Worm (Caenorhabditis elegans) whole organism, L3 larva: ENCODE measurements around the gene gst-16.
A peak's percentile ranks its signal among the peaks of the same experiment; 100 is the strongest.

Source experiments
- R02D3.7 ChIP-seq: fragments of 150-350 bp; optimal IDR thresholded peaks from 2 replicates; lab custom pipeline; 2014; ENCODE audit warnings: missing biosample characterization, missing genetic modification characterization
- ZK546.5 ChIP-seq: sonication (generic microtip); optimal IDR thresholded peaks from 2 replicates; lab custom pipeline; 2017; ENCODE audit warnings: missing biosample characterization, missing genetic modification characterization
- ama-1 ChIP-seq: fragments of 150-350 bp; optimal IDR thresholded peaks from 2 replicates; lab custom pipeline; 2018
- ceh-16 ChIP-seq: sonication (generic microtip); optimal IDR thresholded peaks from 2 replicates; lab custom pipeline; 2017; ENCODE audit warnings: missing biosample characterization, missing genetic modification characterization
- ceh-28 ChIP-seq: fragments of 150-350 bp; optimal IDR thresholded peaks from 2 replicates; lab custom pipeline; 2014; ENCODE audit warnings: missing biosample characterization, missing genetic modification reagents, missing genetic modification characterization
- ceh-9 ChIP-seq: sonication (generic microtip); optimal IDR thresholded peaks from 2 replicates; lab custom pipeline; 2018; ENCODE audit warnings: missing biosample characterization, missing genetic modification characterization
- daf-12 ChIP-seq: fragments of 150-350 bp; optimal IDR thresholded peaks from 2 replicates; lab custom pipeline; 2014; ENCODE audit warnings: missing biosample characterization, missing genetic modification reagents, missing genetic modification characterization
- egl-5 ChIP-seq: fragments of 150-350 bp; optimal IDR thresholded peaks from 2 replicates; lab custom pipeline; 2017; ENCODE audit warnings: missing biosample characterization, missing genetic modification reagents, missing genetic modification characterization, inconsistent platforms
- elt-1 ChIP-seq: fragments of 150-350 bp; optimal IDR thresholded peaks from 2 replicates; lab custom pipeline; 2014; ENCODE audit warnings: missing biosample characterization, missing genetic modification characterization
- elt-2 ChIP-seq: sonication (generic microtip); optimal IDR thresholded peaks from 2 replicates; lab custom pipeline; 2016; ENCODE audit warnings: missing genetic modification reagents, mild to moderate bottlenecking, missing genetic modification characterization, missing compliant biosample characterization
- elt-3 ChIP-seq, 3 experiments: fragments of 150-350 bp in 1 of 3; sonication (generic microtip) in 2 of 3; optimal IDR thresholded peaks; 2 replicates in 2 of 3; 4 replicates in 1 of 3; lab custom pipeline; 2014 to 2017; ENCODE audit warnings: missing biosample characterization in 3 of 3, missing genetic modification characterization in 3 of 3
- fkh-2 ChIP-seq: fragments of 150-350 bp; optimal IDR thresholded peaks from 2 replicates; lab custom pipeline; 2014; ENCODE audit warnings: missing biosample characterization, missing genetic modification reagents, missing genetic modification characterization
- fos-1 ChIP-seq: fragments of 150-350 bp; optimal IDR thresholded peaks from 2 replicates; lab custom pipeline; 2014; ENCODE audit warnings: missing biosample characterization, missing genetic modification characterization
- jun-1 ChIP-seq: fragments of 150-350 bp; optimal IDR thresholded peaks from 2 replicates; lab custom pipeline; 2014; ENCODE audit warnings: missing biosample characterization, missing genetic modification reagents, missing genetic modification characterization
- lin-15B ChIP-seq: fragments of 150-350 bp; optimal IDR thresholded peaks from 2 replicates; lab custom pipeline; 2014; ENCODE audit warnings: missing biosample characterization, missing genetic modification characterization
- lin-39 ChIP-seq: fragments of 150-350 bp; optimal IDR thresholded peaks from 2 replicates; lab custom pipeline; 2018; ENCODE audit warnings: missing biosample characterization, missing genetic modification reagents, missing genetic modification characterization
- nfya-1 ChIP-seq: sonication (generic microtip); optimal IDR thresholded peaks from 2 replicates; lab custom pipeline; 2017; ENCODE audit warnings: missing genetic modification characterization, mild to moderate bottlenecking, missing compliant biosample characterization, antibody characterized with exemption, moderate library complexity; ENCODE audit not compliant: insufficient read depth
- nhr-11 ChIP-seq: fragments of 150-350 bp; optimal IDR thresholded peaks from 2 replicates; lab custom pipeline; 2014; ENCODE audit warnings: missing biosample characterization, missing genetic modification characterization
- nhr-12 ChIP-seq: fragments of 150-350 bp; optimal IDR thresholded peaks from 2 replicates; lab custom pipeline; 2014; ENCODE audit warnings: missing biosample characterization, missing genetic modification characterization
- nhr-23 ChIP-seq: fragments of 150-350 bp; optimal IDR thresholded peaks from 2 replicates; lab custom pipeline; 2014; ENCODE audit warnings: missing biosample characterization, missing genetic modification reagents, missing genetic modification characterization
- nhr-237 ChIP-seq: fragments of 150-350 bp; optimal IDR thresholded peaks from 2 replicates; lab custom pipeline; 2014; ENCODE audit warnings: missing biosample characterization, missing genetic modification characterization
- nhr-25 ChIP-seq: sonication (generic microtip); optimal IDR thresholded peaks from 2 replicates; lab custom pipeline; 2017; ENCODE audit warnings: missing biosample characterization, missing genetic modification characterization
- nhr-28 ChIP-seq: fragments of 150-350 bp; optimal IDR thresholded peaks from 2 replicates; lab custom pipeline; 2014; ENCODE audit warnings: missing biosample characterization, missing genetic modification characterization
- nhr-43 ChIP-seq: sonication (generic microtip); optimal IDR thresholded peaks from 2 replicates; lab custom pipeline; 2016; ENCODE audit warnings: mild to moderate bottlenecking, missing genetic modification characterization, missing compliant biosample characterization; ENCODE audit not compliant: poor library complexity, severe bottlenecking
- nhr-67 ChIP-seq: fragments of 150-350 bp; optimal IDR thresholded peaks from 2 replicates; lab custom pipeline; 2014; ENCODE audit warnings: missing biosample characterization, missing genetic modification characterization
- nhr-76 ChIP-seq: fragments of 150-350 bp; sonication (generic microtip); optimal IDR thresholded peaks from 5 replicates; lab custom pipeline; 2014; ENCODE audit warnings: missing biosample characterization, missing genetic modification characterization
- pha-4 ChIP-seq: fragments of 150-350 bp; optimal IDR thresholded peaks from 2 replicates; lab custom pipeline; 2014; ENCODE audit warnings: missing biosample characterization, missing genetic modification reagents, missing genetic modification characterization
- pqm-1 ChIP-seq: fragments of 150-350 bp; optimal IDR thresholded peaks from 2 replicates; lab custom pipeline; 2017; ENCODE audit warnings: missing biosample characterization, missing genetic modification characterization, inconsistent platforms
- sea-2 ChIP-seq: fragments of 150-350 bp; sonication (generic microtip); optimal IDR thresholded peaks from 4 replicates; lab custom pipeline; 2014; ENCODE audit warnings: missing biosample characterization, missing genetic modification reagents, missing genetic modification characterization
- skn-1 ChIP-seq: fragments of 150-350 bp; optimal IDR thresholded peaks from 2 replicates; lab custom pipeline; 2014; ENCODE audit warnings: missing biosample characterization, missing genetic modification characterization
- snpc-4 ChIP-seq: fragments of 150-350 bp; optimal IDR thresholded peaks from 2 replicates; lab custom pipeline; 2014; ENCODE audit warnings: missing biosample characterization, missing genetic modification characterization
- unc-39 ChIP-seq: sonication (generic microtip); optimal IDR thresholded peaks from 4 replicates; lab custom pipeline; 2017; ENCODE audit warnings: missing biosample characterization, missing genetic modification characterization
- unc-62 ChIP-seq: fragments of 150-350 bp; sonication (generic microtip); optimal IDR thresholded peaks from 4 replicates; lab custom pipeline; 2014; ENCODE audit warnings: missing biosample characterization, missing genetic modification reagents, missing genetic modification characterization
- ztf-4 ChIP-seq: fragments of 150-350 bp; optimal IDR thresholded peaks from 2 replicates; lab custom pipeline; 2014; ENCODE audit warnings: missing biosample characterization, missing genetic modification characterization

gst-16 gene

DNA sequence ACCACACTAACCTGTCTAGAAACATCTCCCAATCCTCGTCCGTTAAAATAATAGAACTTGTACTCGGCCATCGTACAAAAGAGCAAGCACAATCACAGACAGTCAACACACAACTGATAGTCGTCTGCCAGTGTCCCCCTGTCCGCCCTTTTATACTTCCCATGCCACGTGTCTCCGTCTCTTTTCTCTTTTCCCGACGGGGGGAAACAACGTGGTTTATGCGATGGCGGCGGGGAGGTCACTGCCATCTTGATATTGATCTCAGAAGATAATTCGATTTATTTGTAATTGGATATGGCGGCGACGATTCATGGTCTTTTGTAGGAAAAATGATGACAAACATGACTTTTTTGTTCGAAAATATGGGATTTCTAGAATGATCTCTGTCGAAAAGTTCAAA lies 14.6 kb downstream of the gst-16 start, which contains the start of gene gst-20 (continued):
- TF ChIP-seq skn-1 (tag; lab: Kevin White, UChicago) (no peak), elt-3 (tag; optimal IDR thresholded peaks at IDR 0.05; lab: Kevin White, UChicago) (no peak), ztf-4 (tag; lab: Kevin White, UChicago) (no peak)

DNA sequence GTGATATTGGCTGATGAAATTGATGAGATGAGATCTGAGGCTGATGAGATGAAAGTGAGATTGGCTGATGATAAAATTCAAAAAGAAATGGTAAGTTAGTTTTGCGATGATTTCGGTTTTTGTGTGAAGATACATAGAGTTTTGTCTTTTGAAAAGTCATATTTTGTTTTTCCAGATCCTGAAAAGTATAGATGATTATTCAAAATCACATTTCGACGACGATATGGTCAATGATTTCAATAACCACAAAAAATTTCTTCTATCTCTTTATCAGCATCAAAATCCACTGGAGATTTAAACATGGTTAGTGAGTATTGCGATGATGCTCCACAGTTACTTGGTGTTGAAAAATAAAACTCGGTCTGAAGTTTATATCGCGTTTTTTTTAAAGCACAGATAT lies 23.3 kb downstream of the gst-16 start, which contains the start of gene csp-1:
TSS of gene csp-1 (plus strand) at position 301 of the 400 bp plus-strand sequence.
- TF ChIP-seq ceh-16 (tag; lab: Kevin White, UChicago) (no peak), ztf-4 (tag; lab: Kevin White, UChicago) (no peak), lin-15B (no peak), nhr-237 (no peak), nhr-12 (tag; lab: Kevin White, UChicago) (no peak), nhr-23 (tag; lab: Kevin White, UChicago) (no peak)

- TF ChIP-seq egl-5 (tag; lab: Kevin White, UChicago) (no peak), snpc-4 (tag; lab: Kevin White, UChicago) (peak; percentile 58), nfya-1 (tag; lab: Kevin White, UChicago) (peak; percentile 83), elt-2 (tag; lab: Kevin White, UChicago) (peak; percentile 11), pqm-1 (no peak), nhr-25 (tag; lab: Kevin White, UChicago) (peak; percentile 22), fkh-2 (tag; lab: Kevin White, UChicago) (no peak), unc-39 (tag; lab: Kevin White, UChicago) (no peak), lin-39 (tag; lab: Kevin White, UChicago) (peak; percentile 32), nhr-76 (no peak), ceh-9 (tag; lab: Kevin White, UChicago) (no peak), daf-12 (tag; lab: Kevin White, UChicago) (no peak), pha-4 (peak; percentile 64), lin-15B (peak; percentile 61), nhr-43 (tag; lab: Kevin White, UChicago) (no peak), nhr-23 (tag; lab: Kevin White, UChicago) (peak; percentile 69), elt-1 (tag; lab: Kevin White, UChicago) (no peak)
Measured at ce11 chrII:13596505-13596977, 27.7 kb downstream of the gst-16 start, which contains the start of the genes fbxc-23 and csc-1. fbxc-23 (minus strand) TSS chrII:13596555. csc-1 (plus strand) TSS chrII:13596955.

ce11 chrII:13595279-13595678 lies 29.0 kb downstream of the gst-16 start:
- no peak for TF ChIP-seq R02D3.7

DNA sequence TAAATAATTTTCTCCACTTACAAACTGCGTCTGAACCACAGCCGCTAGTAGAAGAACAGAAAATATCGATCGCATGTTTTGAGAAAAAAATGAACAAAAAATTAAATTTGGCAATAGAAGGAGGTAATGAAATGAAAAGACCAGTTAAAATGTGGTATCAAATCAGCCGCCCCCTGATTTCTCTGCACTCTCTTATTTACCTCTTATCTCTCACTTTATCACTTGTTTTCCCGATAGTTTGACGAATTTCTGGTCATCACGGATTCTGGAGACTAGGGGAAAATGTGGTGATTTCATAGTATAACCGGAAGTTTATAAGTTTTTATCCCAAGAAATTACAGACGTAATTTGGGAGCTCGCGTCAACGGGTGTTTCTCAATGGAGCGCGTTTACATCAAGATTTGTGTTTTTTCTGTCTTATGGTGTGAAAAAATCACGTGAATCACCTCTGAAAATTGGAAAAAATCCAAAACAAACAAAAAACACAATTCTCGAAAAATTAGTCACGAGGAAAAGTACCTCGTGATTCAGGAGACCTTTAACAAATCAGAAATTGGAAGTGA lies 30.5 kb downstream of the gst-16 start, which contains the start of gene clec-146:
TSS of gene clec-146 (minus strand) at position 116 of the 563 bp plus-strand sequence.
- TF ChIP-seq nhr-23 (tag; lab: Kevin White, UChicago) (no peak), snpc-4 (tag; lab: Kevin White, UChicago) (no peak), nhr-28 (no peak), lin-15B (no peak), R02D3.7 (no peak), ama-1 (no peak), unc-62 (no peak), nhr-43 (tag; lab: Kevin White, UChicago) (no peak), nhr-76 (no peak), nhr-237 (no peak), jun-1 (no peak), fos-1 (no peak), nhr-67 (tag; lab: Kevin White, UChicago) (no peak), lin-39 (tag; lab: Kevin White, UChicago) (no peak), sea-2 (GFP tag; lab: Kevin White, UChicago) (no peak), ZK546.5 (tag; lab: Kevin White, UChicago) (no peak), ceh-28 (tag; lab: Kevin White, UChicago) (no peak), unc-39 (tag; lab: Kevin White, UChicago) (no peak), nhr-11 (tag; lab: Kevin White, UChicago) (no peak)
